Fruit fly (Drosophila melanogaster): ENCODE results near the gene CG2975.
A peak's percentile ranks its signal among the peaks of the same experiment; 100 is the strongest.

CG2975 gene

DNA sequence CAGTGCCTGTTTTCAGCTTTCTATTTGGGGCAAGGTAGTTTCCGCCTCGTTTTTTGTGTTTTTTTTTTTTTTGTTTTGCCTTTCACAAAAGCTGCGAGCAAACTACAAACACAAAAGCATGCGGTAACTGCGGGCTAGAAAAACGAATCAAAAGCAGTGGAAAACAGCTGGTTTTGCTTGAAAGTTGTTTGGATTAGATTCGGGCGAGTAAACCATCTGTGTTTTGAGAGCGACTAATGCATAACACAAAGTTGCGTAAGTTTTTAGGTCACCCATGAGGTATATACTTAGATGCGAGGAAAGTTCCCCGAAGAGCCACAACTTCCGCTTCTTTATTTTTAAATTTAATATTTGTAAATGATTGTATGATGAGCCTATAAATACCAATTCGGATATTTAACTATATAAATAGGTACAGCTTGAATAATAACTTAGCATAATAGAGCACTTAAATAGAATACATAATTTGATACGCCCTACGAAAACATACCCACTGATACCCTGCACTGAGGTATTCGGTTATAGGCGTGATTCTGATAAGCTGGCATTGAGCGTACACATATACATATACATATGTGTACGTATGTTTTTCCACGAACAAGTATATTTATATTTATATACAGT, 32.5 kb downstream of the CG2975 start (continued):
- no peak for TF ChIP-seq CG8290 (GFP tag; optimal IDR thresholded peaks at IDR 0.05)
- TF ChIP-seq CG8290 (tag; optimal IDR thresholded peaks at IDR 0.05) = peak in 1 of 2 experiments; percentile 41
- peak; percentile 21 for TF ChIP-seq CG13894 (tag; optimal IDR thresholded peaks at IDR 0.05)
- no peak for TF ChIP-seq mld (GFP tag; IDR thresholded peaks at IDR 0.05; ENCODE audit: partially characterized antibody)
- peak; percentile 38 for TF ChIP-seq CG17829 (tag; optimal IDR thresholded peaks at IDR 0.05)
- TF ChIP-seq Dbx (GFP tag; IDR thresholded peaks at IDR 0.05) = peak; percentile 26; the same call in 1 of the 3 replicates
- no peak for TF ChIP-seq CG18764 (GFP tag; optimal IDR thresholded peaks at IDR 0.05)
- TF ChIP-seq CG14014 (GFP tag; IDR thresholded peaks at IDR 0.05) = peak; percentile 65; the same call in 1 of the 2 replicates
- peak; percentile 73 for TF ChIP-seq CG15269 (tag; optimal IDR thresholded peaks at IDR 0.05)
- no peak for TF ChIP-seq shn (GFP tag; optimal IDR thresholded peaks at IDR 0.05)
- peak; percentile 91 for TF ChIP-seq CG7987 (GFP tag; optimal IDR thresholded peaks at IDR 0.05)
- TF ChIP-seq Optix (GFP tag; IDR thresholded peaks at IDR 0.05) = no peak
- peak; percentile 74 for TF ChIP-seq CG34376 (GFP tag; optimal IDR thresholded peaks at IDR 0.05)
- peak; percentile 41 for TF ChIP-seq CG8924 (tag; optimal IDR thresholded peaks at IDR 0.05)
- no peak for TF ChIP-seq pan (optimal IDR thresholded peaks at IDR 0.05)
- peak in 1 of 2 experiments; percentile 63 for TF ChIP-seq pan (GFP tag; optimal IDR thresholded peaks at IDR 0.05 in 1 of 2, IDR thresholded peaks at IDR 0.05 in 1 of 2)
- peak; percentile 48 for TF ChIP-seq Dek (tag; optimal IDR thresholded peaks at IDR 0.05)
- no peak for TF ChIP-seq CG9727 (GFP tag; optimal IDR thresholded peaks at IDR 0.05)
- no peak for TF ChIP-seq CG18476 (GFP tag; optimal IDR thresholded peaks at IDR 0.05)
- TF ChIP-seq dpn (GFP tag; optimal IDR thresholded peaks at IDR 0.05) = peak in 1 of 2 experiments; percentile 13
- TF ChIP-seq Dref (GFP tag; IDR thresholded peaks at IDR 0.05) = no peak
- TF ChIP-seq peb (GFP tag; IDR thresholded peaks at IDR 0.05) = no peak
- no peak for TF ChIP-seq hbn (GFP tag; IDR thresholded peaks at IDR 0.05; ENCODE audit: partially characterized antibody)
- no peak for TF ChIP-seq CG17912 (GFP tag; optimal IDR thresholded peaks at IDR 0.05)
- peak; percentile 57 for TF ChIP-seq caup (GFP tag; optimal IDR thresholded peaks at IDR 0.05; ENCODE audit: severe bottlenecking)
- TF ChIP-seq CG12769 (tag; optimal IDR thresholded peaks at IDR 0.05) = peak; percentile 61
- TF ChIP-seq grau (tag; optimal IDR thresholded peaks at IDR 0.05) = peak; percentile 52
- TF ChIP-seq ind (GFP tag; optimal IDR thresholded peaks at IDR 0.05) = no peak
- TF ChIP-seq CG4328 (GFP tag; optimal IDR thresholded peaks at IDR 0.05) = no peak
- peak; percentile 31 for TF ChIP-seq CG10147 (GFP tag; optimal IDR thresholded peaks at IDR 0.05)
- peak; percentile 67 for TF ChIP-seq CG10209 (GFP tag; optimal IDR thresholded peaks at IDR 0.05)
- TF ChIP-seq CG7357 (GFP tag; IDR thresholded peaks at IDR 0.05) = peak; percentile 33; the same call in 1 of the 3 replicates
- peak; percentile 85 for TF ChIP-seq sens (GFP tag)
- 0 out of 3 replicates have a peak, but pooled peaks have one; percentile 8 for TF ChIP-seq CG7963 (GFP tag; IDR thresholded peaks at IDR 0.05; ENCODE audit: partially characterized antibody)
- TF ChIP-seq Blimp-1 (GFP tag; optimal IDR thresholded peaks at IDR 0.05) = peak; percentile 56
- peak; percentile 26; the same call in 1 of the 3 replicates for TF ChIP-seq tgo (GFP tag; IDR thresholded peaks at IDR 0.05)
- TF ChIP-seq disco-r (GFP tag; optimal IDR thresholded peaks at IDR 0.05) = no peak
- TF ChIP-seq tx (GFP tag; optimal IDR thresholded peaks at IDR 0.05) = no peak
- TF ChIP-seq CG17568 (GFP tag; optimal IDR thresholded peaks at IDR 0.05) = no peak
- no peak for TF ChIP-seq trh (GFP tag; optimal IDR thresholded peaks at IDR 0.05)
- TF ChIP-seq gsb-n (tag; optimal IDR thresholded peaks at IDR 0.05) = peak; percentile 31
- peak; percentile 67 for TF ChIP-seq Hmr (GFP tag; optimal IDR thresholded peaks at IDR 0.05)
- peak; percentile 50 for TF ChIP-seq CG11504 (tag; optimal IDR thresholded peaks at IDR 0.05)
- TF ChIP-seq sqz (GFP tag; optimal IDR thresholded peaks at IDR 0.05) = peak; percentile 63
- no peak for TF ChIP-seq CG30431 (GFP tag; optimal IDR thresholded peaks at IDR 0.05)
- peak; percentile 36 for TF ChIP-seq CG12071 (GFP tag; optimal IDR thresholded peaks at IDR 0.05)
- TF ChIP-seq lmd (GFP tag; IDR thresholded peaks at IDR 0.05) = peak; percentile 59
- TF ChIP-seq CG17361 (GFP tag; IDR thresholded peaks at IDR 0.05) = peak; percentile 34; the same call in 1 of the 3 replicates
- peak; percentile 61 for TF ChIP-seq row (GFP tag; IDR thresholded peaks at IDR 0.05)

Measured in whole organism, embryonic.